Worm (Caenorhabditis elegans): ENCODE data around the gene T01B7.5.

Gene T01B7.5

ce11 chrII:8701619-8702350 lies 14.8 kb upstream of the T01B7.5 start, which contains the start of gene sphk-1:
sphk-1 (minus strand) TSS chrII:8701669.
- TF ChIP-seq nfya-1 (tag; optimal IDR thresholded peaks at IDR 0.05; ENCODE audit: insufficient read depth) (no peak), ztf-11 (tag; optimal IDR thresholded peaks at IDR 0.05) (no peak), pha-4 (tag; optimal IDR thresholded peaks at IDR 0.05) (peak; percentile 54), skn-1 (tag; optimal IDR thresholded peaks at IDR 0.05) (no peak), lsy-12 (tag; optimal IDR thresholded peaks at IDR 0.05) (no peak)

- no peak for TF ChIP-seq nhr-43 (tag; optimal IDR thresholded peaks at IDR 0.05; ENCODE audit: poor library complexity, severe bottlenecking)
Observed at ce11 chrII:8703729-8704128, 12.9 kb upstream of the T01B7.5 start, which contains the start of gene ceh-7. ceh-7 (minus strand) TSS chrII:8703829.

- TF ChIP-seq pqm-1 (tag; optimal IDR thresholded peaks at IDR 0.05) (peak; percentile 50), ceh-28 (tag; optimal IDR thresholded peaks at IDR 0.05) (peak; percentile 43), elt-2 (tag; optimal IDR thresholded peaks at IDR 0.05) (peak; percentile 67), nhr-11 (tag; optimal IDR thresholded peaks at IDR 0.05) (no peak)
Observed at ce11 chrII:8704413-8704874, 12.2 kb upstream of the T01B7.5 start, which contains the start of gene prx-5. prx-5 (plus strand) TSS chrII:8704824.

- TF ChIP-seq nfya-1 (tag; optimal IDR thresholded peaks at IDR 0.05; ENCODE audit: insufficient read depth) = peak; percentile 18
- no peak for TF ChIP-seq ztf-11 (tag; optimal IDR thresholded peaks at IDR 0.05)
- no peak for TF ChIP-seq nhr-77 (tag; optimal IDR thresholded peaks at IDR 0.05)
- TF ChIP-seq nhr-76 (tag; optimal IDR thresholded peaks at IDR 0.05) = no peak
- no peak for TF ChIP-seq unc-62 (GFP tag; optimal IDR thresholded peaks at IDR 0.05)
- TF ChIP-seq fkh-10 (GFP tag; optimal IDR thresholded peaks at IDR 0.05) = no peak
- no peak for TF ChIP-seq lsy-12 (tag; optimal IDR thresholded peaks at IDR 0.05)
- peak; percentile 19 for TF ChIP-seq elt-2 (tag; optimal IDR thresholded peaks at IDR 0.05)
- TF ChIP-seq ZK546.5 (tag; optimal IDR thresholded peaks at IDR 0.05) = no peak
- peak; percentile 19 for TF ChIP-seq nhr-43 (tag; optimal IDR thresholded peaks at IDR 0.05; ENCODE audit: poor library complexity, severe bottlenecking)
- peak; percentile 25 for TF ChIP-seq nhr-11 (tag; optimal IDR thresholded peaks at IDR 0.05)
- TF ChIP-seq unc-39 (tag; optimal IDR thresholded peaks at IDR 0.05) = no peak
- no peak for TF ChIP-seq daf-12 (tag; optimal IDR thresholded peaks at IDR 0.05)
- TF ChIP-seq zag-1 (tag; optimal IDR thresholded peaks at IDR 0.05) = no peak
- no peak for TF ChIP-seq ceh-28 (tag; optimal IDR thresholded peaks at IDR 0.05)
- no peak for TF ChIP-seq ceh-16 (tag; optimal IDR thresholded peaks at IDR 0.05)
- no peak for TF ChIP-seq nhr-237 (tag; optimal IDR thresholded peaks at IDR 0.05)
- TF ChIP-seq nhr-23 (tag; optimal IDR thresholded peaks at IDR 0.05) = no peak
- no peak for TF ChIP-seq nhr-12 (tag; optimal IDR thresholded peaks at IDR 0.05)
Observed at ce11 chrII:8707024-8707423, 9.6 kb upstream of the T01B7.5 start, which contains the start of gene cup-16. cup-16 (plus strand) TSS chrII:8707155.

ce11 chrII:8710317-8710716 lies 6.3 kb upstream of the T01B7.5 start, which contains the start of gene srg-15:
srg-15 (minus strand) TSS chrII:8710417.
- TF ChIP-seq mml-1 (tag; optimal IDR thresholded peaks at IDR 0.05) (no peak), pqm-1 (tag; optimal IDR thresholded peaks at IDR 0.05) (no peak)

ce11 chrII:8714913-8715447 lies 1.6 kb upstream of the T01B7.5 start, which contains the start of the genes rab-21 and T01B7.13:
rab-21 (minus strand) TSS chrII:8715013.
T01B7.13 (plus strand) TSS chrII:8715397.
- no peak for TF ChIP-seq pqm-1 (tag; optimal IDR thresholded peaks at IDR 0.05)
- no peak for TF ChIP-seq nhr-12 (tag; optimal IDR thresholded peaks at IDR 0.05)
- TF ChIP-seq eor-1 (tag; optimal IDR thresholded peaks at IDR 0.05) = no peak
- no peak for TF ChIP-seq fkh-10 (GFP tag; optimal IDR thresholded peaks at IDR 0.05)
- no peak for TF ChIP-seq skn-1 (tag; optimal IDR thresholded peaks at IDR 0.05)
- no peak for TF ChIP-seq elt-3 (tag; optimal IDR thresholded peaks at IDR 0.05)
- no peak for TF ChIP-seq ztf-4 (tag; optimal IDR thresholded peaks at IDR 0.05)
- no peak for TF ChIP-seq elt-1 (tag; optimal IDR thresholded peaks at IDR 0.05)
- TF ChIP-seq aly-2 (tag; optimal IDR thresholded peaks at IDR 0.05) = no peak
- no peak for TF ChIP-seq egl-5 (tag; optimal IDR thresholded peaks at IDR 0.05)
